Worm (Caenorhabditis elegans) whole organism, late embryonic: Measurements from ENCODE around the gene srd-8.

ENCODE experiments used
- C08G9.2 ChIP-seq: sonication (generic microtip); optimal IDR thresholded peaks from 2 replicates; lab custom pipeline; 2016; ENCODE audit warnings: mild to moderate bottlenecking, missing genetic modification characterization, moderate library complexity, missing compliant biosample characterization
- F13H6.1 ChIP-seq: sonication (generic microtip); optimal IDR thresholded peaks from 2 replicates; lab custom pipeline; 2016; ENCODE audit warnings: missing genetic modification characterization, missing compliant biosample characterization
- K09A11.1 ChIP-seq: sonication (generic microtip); optimal IDR thresholded peaks from 2 replicates; lab custom pipeline; 2017; ENCODE audit warnings: antibody characterized with exemption, mild to moderate bottlenecking, missing genetic modification characterization, missing compliant biosample characterization; ENCODE audit not compliant: insufficient read depth
- T23F11.4 ChIP-seq: fragments of 200-800 bp; sonication (Bioruptor generic); optimal IDR thresholded peaks from 2 replicates; lab custom pipeline; 2018; ENCODE audit warnings: mild to moderate bottlenecking, missing genetic modification characterization, missing compliant biosample characterization
- ama-1 ChIP-seq: fragments of 150-350 bp; optimal IDR thresholded peaks from 2 replicates; lab custom pipeline; 2014
- ceh-30 ChIP-seq: fragments of 150-350 bp; optimal IDR thresholded peaks from 2 replicates; lab custom pipeline; 2014; ENCODE audit warnings: missing biosample characterization, missing genetic modification characterization
- elt-2 ChIP-seq: sonication (generic microtip); optimal IDR thresholded peaks from 2 replicates; lab custom pipeline; 2016; ENCODE audit warnings: missing genetic modification reagents, missing genetic modification characterization, missing compliant biosample characterization
- fkh-10 ChIP-seq: fragments of 150-350 bp; optimal IDR thresholded peaks from 2 replicates; lab custom pipeline; 2014; ENCODE audit warnings: missing biosample characterization, missing genetic modification reagents, missing genetic modification characterization
- hlh-8 ChIP-seq: sonication (generic microtip); optimal IDR thresholded peaks from 2 replicates; lab custom pipeline; 2016; ENCODE audit warnings: missing genotype, missing genetic modification characterization, missing compliant biosample characterization
- pag-3 ChIP-seq: sonication (generic microtip); optimal IDR thresholded peaks from 2 replicates; lab custom pipeline; 2016; ENCODE audit warnings: missing compliant biosample characterization, missing genetic modification characterization, borderline replicate concordance
- pat-9 ChIP-seq: fragments of 200-800 bp; sonication (Bioruptor generic); optimal IDR thresholded peaks from 2 replicates; lab custom pipeline; 2018; ENCODE audit warnings: mild to moderate bottlenecking, missing genetic modification characterization, moderate library complexity, missing compliant biosample characterization
- rnt-1 ChIP-seq: sonication (generic microtip); optimal IDR thresholded peaks from 2 replicates; lab custom pipeline; 2016; ENCODE audit warnings: missing genetic modification characterization, missing compliant biosample characterization
- ttx-3 ChIP-seq: sonication (generic microtip); optimal IDR thresholded peaks from 2 replicates; lab custom pipeline; 2016; ENCODE audit warnings: missing genetic modification reagents, missing genetic modification characterization, missing compliant biosample characterization

DNA sequence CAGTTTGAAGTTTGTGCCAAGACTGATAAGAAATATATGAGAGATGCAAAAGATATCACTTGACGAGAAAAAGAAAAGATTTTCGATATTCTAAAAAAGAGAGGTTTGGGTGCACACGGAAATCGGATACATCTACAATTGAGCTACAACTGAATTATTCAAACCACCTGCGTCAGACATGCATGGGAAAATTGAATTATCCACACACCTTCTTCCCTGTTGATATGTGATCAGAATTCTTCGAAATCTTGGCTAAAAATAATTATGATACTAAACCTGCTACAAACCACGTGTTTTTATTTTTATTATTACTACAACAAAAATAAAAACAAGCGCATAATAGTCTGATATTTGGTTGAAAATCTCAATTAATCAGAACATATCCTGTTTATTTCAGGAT, 12.8 kb upstream of the srd-8 start:
- TF ChIP-seq F13H6.1 (tag; lab: Kevin White, UChicago) (no peak), elt-2 (tag; lab: Kevin White, UChicago) (no peak), hlh-8 (tag; lab: Kevin White, UChicago) (no peak), ama-1 (lab: Kevin White, UChicago) (no peak), C08G9.2 (tag; lab: Kevin White, UChicago) (no peak), pat-9 (no peak), fkh-10 (GFP tag; lab: Kevin White, UChicago) (no peak), pag-3 (no peak), rnt-1 (no peak), K09A11.1 (tag; lab: Kevin White, UChicago) (no peak), ceh-30 (tag; lab: Kevin White, UChicago) (no peak), T23F11.4 (no peak), ttx-3 (tag; lab: Kevin White, UChicago) (no peak)
